Worm (Caenorhabditis elegans) whole organism, L4 larva: ENCODE results near the gene crh-2.
A peak's percentile ranks its signal among the peaks of the same experiment; 100 is the strongest.

Experiments
- F10B5.3 ChIP-seq: sonication (generic microtip); optimal IDR thresholded peaks from 2 replicates; lab custom pipeline; 2016; ENCODE audit warnings: mild to moderate bottlenecking, missing genetic modification characterization, missing compliant biosample characterization
- F37D6.2 ChIP-seq: sonication (generic microtip); optimal IDR thresholded peaks from 2 replicates; lab custom pipeline; 2016; ENCODE audit warnings: mild to moderate bottlenecking, missing genetic modification characterization, missing compliant biosample characterization
- F44E2.7 ChIP-seq: fragments of 200-800 bp; sonication (Bioruptor generic); IDR thresholded peaks from 2 replicates; pipeline ENCODE4 v2.1.2; 2022; ENCODE audit warnings: missing genetic modification characterization, missing compliant biosample characterization
- T20F7.1 ChIP-seq: fragments of 200-800 bp; sonication (Bioruptor generic); optimal IDR thresholded peaks from 2 replicates; lab custom pipeline; 2018; ENCODE audit warnings: mild to moderate bottlenecking, missing genetic modification characterization, missing compliant biosample characterization
- Y105C5A.15 ChIP-seq: fragments of 200-800 bp; sonication (Bioruptor generic); IDR thresholded peaks from 2 replicates; pipeline ENCODE4 v1.3.6; 2022; ENCODE audit warnings: missing genetic modification characterization, missing compliant biosample characterization
- Y75B8A.6 ChIP-seq: fragments of 200-800 bp; sonication (Bioruptor generic); IDR thresholded peaks from 2 replicates; pipeline ENCODE4 v1.3.6; 2022; ENCODE audit warnings: missing genetic modification reagents, missing genetic modification characterization, missing compliant biosample characterization
- ZK337.2 ChIP-seq: fragments of 200-800 bp; sonication (Bioruptor generic); IDR thresholded peaks from 2 replicates; pipeline ENCODE4 v1.3.6; 2022; ENCODE audit warnings: missing genetic modification reagents, missing genetic modification characterization, missing compliant biosample characterization
- ZK546.5 ChIP-seq, 2 experiments: sonication (generic microtip); optimal IDR thresholded peaks; 2 replicates each; lab custom pipeline; 2017; ENCODE audit warnings: missing biosample characterization in 2 of 2, missing genetic modification characterization in 2 of 2
- arid-1 ChIP-seq: fragments of 200-800 bp; sonication (Bioruptor generic); conservative IDR thresholded peaks from 2 replicates; pipeline ENCODE4 v1.3.6; 2022; ENCODE audit warnings: missing genetic modification reagents, missing genetic modification characterization, missing compliant biosample characterization
- ceh-20 ChIP-seq: fragments of 200-800 bp; sonication (Bioruptor generic); IDR thresholded peaks from 2 replicates; pipeline ENCODE4 v1.3.6; 2022; ENCODE audit warnings: missing genetic modification reagents, missing genetic modification characterization, missing compliant biosample characterization
- ceh-82 ChIP-seq: sonication (generic microtip); optimal IDR thresholded peaks from 2 replicates; lab custom pipeline; 2017; ENCODE audit warnings: missing biosample characterization, missing genetic modification characterization
- ctbp-1 ChIP-seq: fragments of 200-800 bp; sonication (Bioruptor generic); IDR thresholded peaks from 2 replicates; pipeline ENCODE4 v1.3.6; 2022; ENCODE audit warnings: missing genetic modification reagents, missing genetic modification characterization, missing compliant biosample characterization
- daf-19 ChIP-seq: fragments of 200-800 bp; sonication (Bioruptor generic); conservative IDR thresholded peaks from 2 replicates; pipeline ENCODE4 v1.3.6; 2022; ENCODE audit warnings: missing genetic modification characterization, missing compliant biosample characterization
- daf-8 ChIP-seq: fragments of 200-800 bp; sonication (Bioruptor generic); IDR thresholded peaks from 2 replicates; pipeline ENCODE4 v1.3.6; 2022; ENCODE audit warnings: missing genetic modification characterization, missing compliant biosample characterization
- dmd-9 ChIP-seq: fragments of 200-800 bp; sonication (Bioruptor generic); IDR thresholded peaks from 2 replicates; pipeline ENCODE4 v1.3.6; 2022; ENCODE audit warnings: missing genetic modification reagents, missing genetic modification characterization, missing compliant biosample characterization
- dpl-1 ChIP-seq: fragments of 150-350 bp; optimal IDR thresholded peaks from 2 replicates; lab custom pipeline; 2014; ENCODE audit warnings: missing biosample characterization, missing genetic modification reagents, missing genetic modification characterization
- fos-1 ChIP-seq: fragments of 150-350 bp; optimal IDR thresholded peaks from 2 replicates; lab custom pipeline; 2014; ENCODE audit warnings: missing biosample characterization, missing genetic modification characterization
- gei-8 ChIP-seq: fragments of 200-800 bp; sonication (Bioruptor generic); optimal IDR thresholded peaks from 2 replicates; lab custom pipeline; 2018; ENCODE audit warnings: mild to moderate bottlenecking, missing genetic modification characterization, missing compliant biosample characterization
- hlh-11 ChIP-seq: fragments of 200-800 bp; sonication (Bioruptor generic); optimal IDR thresholded peaks from 2 replicates; lab custom pipeline; 2018; ENCODE audit warnings: mild to moderate bottlenecking, missing genetic modification characterization, missing compliant biosample characterization
- hlh-30 ChIP-seq: sonication (generic microtip); optimal IDR thresholded peaks from 2 replicates; lab custom pipeline; 2017; ENCODE audit warnings: antibody characterized with exemption, mild to moderate bottlenecking, missing genetic modification characterization, missing compliant biosample characterization; ENCODE audit not compliant: insufficient read depth
- hmg-1.1 ChIP-seq: fragments of 200-800 bp; sonication (Bioruptor generic); IDR thresholded peaks from 2 replicates; pipeline ENCODE4 v1.3.6; 2022; ENCODE audit warnings: missing genetic modification reagents, missing genetic modification characterization, missing compliant biosample characterization
- jun-1 ChIP-seq: fragments of 150-350 bp; optimal IDR thresholded peaks from 2 replicates; lab custom pipeline; 2014; ENCODE audit warnings: missing biosample characterization, missing genetic modification reagents, missing genetic modification characterization
- lsy-2 ChIP-seq, 2 experiments: fragments of 150-350 bp in 1 of 2; sonication (generic microtip) in 1 of 2; optimal IDR thresholded peaks; 2 replicates each; lab custom pipeline; 2014 to 2017; ENCODE audit warnings: missing biosample characterization in 2 of 2, missing genetic modification characterization in 2 of 2
- madf-5 ChIP-seq, 2 experiments: fragments of 200-800 bp; sonication (Bioruptor generic); IDR thresholded peaks; 2 replicates each; pipeline ENCODE4 v1.3.6; 2022; ENCODE audit warnings: missing compliant biosample characterization in 2 of 2, missing genetic modification characterization in 2 of 2
- madf-9 ChIP-seq: fragments of 200-800 bp; sonication (Bioruptor generic); conservative IDR thresholded peaks from 2 replicates; pipeline ENCODE4 v1.3.6; 2022; ENCODE audit warnings: missing genetic modification reagents, missing genetic modification characterization, missing compliant biosample characterization
- mdl-1 ChIP-seq, 2 experiments: fragments of 150-350 bp in 1 of 2; sonication (generic microtip) in 1 of 2; optimal IDR thresholded peaks; 2 replicates each; lab custom pipeline; 2014 to 2017; ENCODE audit warnings: missing biosample characterization in 2 of 2, missing genetic modification characterization in 2 of 2
- mes-2 ChIP-seq: sonication (generic microtip); optimal IDR thresholded peaks from 2 replicates; lab custom pipeline; 2016; ENCODE audit warnings: missing genotype, mild to moderate bottlenecking, missing genetic modification characterization, missing compliant biosample characterization; ENCODE audit not compliant: poor library complexity, severe bottlenecking
- mxl-2 ChIP-seq: fragments of 200-800 bp; sonication (Bioruptor generic); conservative IDR thresholded peaks from 2 replicates; pipeline ENCODE4 v1.3.6; 2022; ENCODE audit warnings: missing genetic modification reagents, missing genetic modification characterization, missing compliant biosample characterization
- mxl-3 ChIP-seq: fragments of 200-800 bp; sonication (Bioruptor generic); optimal IDR thresholded peaks from 2 replicates; lab custom pipeline; 2018; ENCODE audit warnings: mild to moderate bottlenecking, missing genetic modification characterization, missing compliant biosample characterization
- nhr-102 ChIP-seq: sonication (generic microtip); optimal IDR thresholded peaks from 2 replicates; lab custom pipeline; 2016; ENCODE audit warnings: mild to moderate bottlenecking, missing genetic modification characterization, moderate library complexity, missing compliant biosample characterization
- nhr-11 ChIP-seq: fragments of 150-350 bp; optimal IDR thresholded peaks from 2 replicates; lab custom pipeline; 2014; ENCODE audit warnings: missing biosample characterization, missing genetic modification characterization
- nhr-42 ChIP-seq: fragments of 200-800 bp; sonication (Bioruptor generic); IDR thresholded peaks from 2 replicates; pipeline ENCODE4 v1.3.6; 2022; ENCODE audit warnings: missing genetic modification characterization, missing compliant biosample characterization
- nhr-48 ChIP-seq: sonication (generic microtip); optimal IDR thresholded peaks from 2 replicates; lab custom pipeline; 2016; ENCODE audit warnings: mild to moderate bottlenecking, missing genetic modification characterization, missing compliant biosample characterization
- nhr-6 ChIP-seq: fragments of 150-350 bp; optimal IDR thresholded peaks from 2 replicates; lab custom pipeline; 2014; ENCODE audit warnings: missing biosample characterization, missing genetic modification characterization
- nhr-77 ChIP-seq: fragments of 150-350 bp; optimal IDR thresholded peaks from 2 replicates; lab custom pipeline; 2014; ENCODE audit warnings: missing biosample characterization, missing genetic modification characterization
- pqm-1 ChIP-seq: sonication (generic microtip); optimal IDR thresholded peaks from 2 replicates; lab custom pipeline; 2017; ENCODE audit warnings: missing biosample characterization, missing genetic modification characterization
- rbr-2 ChIP-seq: sonication (generic microtip); optimal IDR thresholded peaks from 2 replicates; lab custom pipeline; 2016; ENCODE audit warnings: missing genotype, missing genetic modification characterization, missing compliant biosample characterization
- saeg-2 ChIP-seq: fragments of 200-800 bp; sonication (Bioruptor generic); IDR thresholded peaks from 2 replicates; pipeline ENCODE4 v1.3.6; 2022; ENCODE audit warnings: missing genetic modification reagents, missing genetic modification characterization, missing compliant biosample characterization
- sdz-12 ChIP-seq: fragments of 200-800 bp; sonication (Bioruptor generic); optimal IDR thresholded peaks from 2 replicates; lab custom pipeline; 2018; ENCODE audit warnings: mild to moderate bottlenecking, missing genetic modification characterization, missing compliant biosample characterization
- set-16 ChIP-seq: fragments of 200-800 bp; sonication (Bioruptor generic); IDR thresholded peaks from 2 replicates; pipeline ENCODE4 v1.3.6; 2022; ENCODE audit warnings: missing genetic modification reagents, missing genetic modification characterization, missing compliant biosample characterization
- skn-1 ChIP-seq: fragments of 150-350 bp; optimal IDR thresholded peaks from 2 replicates; lab custom pipeline; 2014; ENCODE audit warnings: missing biosample characterization, missing genetic modification characterization
- snpc-1.2 ChIP-seq: fragments of 200-800 bp; sonication (Bioruptor generic); IDR thresholded peaks from 2 replicates; pipeline ENCODE4 v1.3.6; 2022; ENCODE audit warnings: missing genetic modification reagents, missing genetic modification characterization, missing compliant biosample characterization
- snpc-4 ChIP-seq: fragments of 150-350 bp; optimal IDR thresholded peaks from 2 replicates; lab custom pipeline; 2014; ENCODE audit warnings: missing biosample characterization, missing genetic modification characterization
- spr-1 ChIP-seq: sonication (generic microtip); optimal IDR thresholded peaks from 2 replicates; lab custom pipeline; 2016; ENCODE audit warnings: mild to moderate bottlenecking, missing genetic modification characterization, missing compliant biosample characterization
- tag-97 ChIP-seq: fragments of 200-800 bp; sonication (Bioruptor generic); IDR thresholded peaks from 2 replicates; pipeline ENCODE4 v1.3.6; 2022; ENCODE audit warnings: missing genetic modification characterization, missing compliant biosample characterization
- tra-1 ChIP-seq: fragments of 200-800 bp; sonication (Bioruptor generic); IDR thresholded peaks from 2 replicates; pipeline ENCODE4 v1.3.6; 2022; ENCODE audit warnings: missing genetic modification reagents, missing genetic modification characterization, missing compliant biosample characterization
- zag-1 ChIP-seq: fragments of 150-350 bp; optimal IDR thresholded peaks from 2 replicates; lab custom pipeline; 2014; ENCODE audit warnings: missing biosample characterization, missing genetic modification characterization
- zfp-3 ChIP-seq: fragments of 200-800 bp; sonication (Bioruptor generic); conservative IDR thresholded peaks from 2 replicates; pipeline ENCODE4 v1.3.6; 2022; ENCODE audit warnings: missing genetic modification reagents, missing genetic modification characterization, missing compliant biosample characterization
- zip-11 ChIP-seq: fragments of 200-800 bp; sonication (Bioruptor generic); IDR thresholded peaks from 2 replicates; pipeline ENCODE4 v1.3.6; 2022; ENCODE audit warnings: missing genetic modification characterization, missing compliant biosample characterization
- zip-2 ChIP-seq: fragments of 150-350 bp; optimal IDR thresholded peaks from 2 replicates; lab custom pipeline; 2014; ENCODE audit warnings: missing biosample characterization, missing genetic modification characterization
- ztf-7 ChIP-seq: fragments of 150-350 bp; optimal IDR thresholded peaks from 2 replicates; lab custom pipeline; 2014; ENCODE audit warnings: missing biosample characterization, missing genetic modification characterization

Gene crh-2

DNA sequence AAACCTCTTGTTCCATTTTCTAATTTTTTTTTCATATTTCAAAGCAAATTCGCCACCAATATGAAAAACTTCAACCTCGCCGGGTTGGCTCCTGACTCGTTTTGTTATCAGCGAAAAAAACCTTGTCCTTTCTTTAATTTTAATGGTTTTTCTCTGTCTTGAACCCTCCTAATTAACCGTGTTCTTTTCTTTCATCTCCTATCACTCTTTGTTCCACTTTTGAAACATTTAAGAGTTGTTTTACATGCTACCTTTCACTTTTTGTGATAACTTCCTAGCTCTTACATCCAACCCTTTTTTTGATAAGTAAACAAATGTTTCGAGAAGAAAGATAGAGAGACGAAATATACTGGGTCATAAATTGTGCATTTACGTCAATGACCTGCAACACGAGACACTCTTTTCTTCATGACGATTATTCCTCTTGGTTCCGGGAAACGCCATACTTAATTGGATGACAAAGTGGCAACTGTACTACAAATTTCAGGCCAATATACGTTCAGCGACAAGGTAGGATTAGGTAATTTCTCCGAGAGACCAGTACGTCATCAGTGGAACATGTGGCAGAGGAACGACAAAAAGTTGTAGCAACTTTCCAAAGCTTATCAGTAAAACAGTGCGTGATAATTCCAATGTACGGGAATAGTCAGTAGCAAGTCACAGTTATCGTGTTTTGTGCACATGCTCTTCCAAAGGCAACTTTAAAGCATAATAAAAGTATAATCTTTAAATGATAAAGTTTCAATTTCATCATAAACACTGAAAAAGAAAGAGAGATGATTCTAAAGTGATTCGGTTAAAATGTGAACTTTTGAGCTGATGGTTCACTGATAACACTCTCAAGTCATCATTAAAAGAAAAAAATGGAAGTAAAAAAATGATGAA, 2.5 kb downstream of the crh-2 start (continued):
- TF ChIP-seq daf-19 (GFP tag; lab: Robert Waterston, UW) (no peak), lsy-2 (tag; optimal IDR thresholded peaks at IDR 0.05; lab: Kevin White, UChicago) (no peak), rbr-2 (tag; lab: Kevin White, UChicago) (no peak), spr-1 (tag; lab: Kevin White, UChicago) (no peak), Y75B8A.6 (GFP tag; lab: Robert Waterston, UW) (no peak), zip-11 (no peak), mxl-2 (no peak), madf-9 (GFP tag; lab: Robert Waterston, UW) (no peak), pqm-1 (peak; percentile 86), ctbp-1 (no peak), madf-5 (GFP tag; IDR thresholded peaks at IDR 0.05; lab: Robert Waterston, UW) (no peak), zip-2 (tag; lab: Kevin White, UChicago) (no peak), set-16 (GFP tag; lab: Robert Waterston, UW) (no peak), nhr-6 (no peak), zfp-3 (GFP tag; lab: Robert Waterston, UW) (no peak), mes-2 (tag; lab: Kevin White, UChicago) (peak; percentile 20), hlh-11 (peak; percentile 64), daf-8 (no peak), snpc-1.2 (no peak), dmd-9 (no peak), ceh-82 (tag; lab: Kevin White, UChicago) (no peak), F10B5.3 (tag; lab: Kevin White, UChicago) (no peak), tag-97 (GFP tag; lab: Robert Waterston, UW) (no peak), arid-1 (GFP tag; lab: Robert Waterston, UW) (no peak), ZK546.5 (tag; optimal IDR thresholded peaks at IDR 0.05; lab: Kevin White, UChicago) (no peak), fos-1 (tag; lab: Kevin White, UChicago) (no peak), hmg-1.1 (no peak), mxl-3 (GFP tag; lab: Kevin White, UChicago) (peak; percentile 29), F37D6.2 (tag; lab: Kevin White, UChicago) (no peak), mdl-1 (tag; optimal IDR thresholded peaks at IDR 0.05; lab: Kevin White, UChicago) (peak in 1 of 2 experiments; percentile 18), nhr-48 (tag; lab: Kevin White, UChicago) (peak; percentile 56), zag-1 (tag; lab: Kevin White, UChicago) (no peak), snpc-4 (no peak), ztf-7 (tag; lab: Kevin White, UChicago) (no peak), hlh-30 (tag; lab: Kevin White, UChicago) (no peak), nhr-42 (GFP tag; lab: Robert Waterston, UW) (no peak), nhr-11 (no peak), tra-1 (GFP tag; lab: Robert Waterston, UW) (peak; percentile 79), ZK337.2 (GFP tag; lab: Robert Waterston, UW) (no peak), T20F7.1 (GFP tag; lab: Kevin White, UChicago) (peak; percentile 5), nhr-77 (peak; percentile 17), gei-8 (GFP tag; lab: Kevin White, UChicago) (no peak), sdz-12 (GFP tag; lab: Kevin White, UChicago) (no peak), skn-1 (tag; lab: Kevin White, UChicago) (no peak), F44E2.7 (GFP tag; lab: Robert Waterston, UW) (no peak), ceh-20 (GFP tag; lab: Robert Waterston, UW) (no peak), Y105C5A.15 (no peak), dpl-1 (GFP tag; lab: Kevin White, UChicago) (no peak), jun-1 (no peak), nhr-102 (tag; lab: Kevin White, UChicago) (peak; percentile 51), saeg-2 (GFP tag; lab: Robert Waterston, UW) (no peak)
